Fruit fly (Drosophila melanogaster) whole organism: ENCODE data around the gene Etl1.

ENCODE experiments used
- CG8478 ChIP-seq: fragments of >200 bp; optimal IDR thresholded peaks from 2 replicates; lab custom pipeline; 2018; ENCODE audit warnings: inconsistent platforms
- Dll ChIP-seq: fragments of >200 bp; optimal IDR thresholded peaks from 2 replicates; lab custom pipeline; 2017
- EcR ChIP-seq, 2 experiments: fragments of >200 bp; optimal IDR thresholded peaks; 2 replicates each; lab custom pipeline; 2017; ENCODE audit warnings: missing biosample characterization in 2 of 2, missing genetic modification characterization in 2 of 2, missing genetic modification reagents in 2 of 2
- pan ChIP-seq: fragments of >200 bp; optimal IDR thresholded peaks from 2 replicates; lab custom pipeline; 2017
- psq ChIP-seq: fragments of >200 bp; optimal IDR thresholded peaks from 2 replicates; lab custom pipeline; 2017
- usp ChIP-seq: fragments of >200 bp; optimal IDR thresholded peaks from 2 replicates; lab custom pipeline; 2017; ENCODE audit warnings: missing biosample characterization, missing genetic modification characterization, mixed read lengths

Etl1 gene

dm6 chr2L:9890576-9890975 lies 21.8 kb downstream of the Etl1 start, which contains the start of the genes CG34183 and CG4537:
Gene CG34183 (minus strand): TSS chr2L:9890772.
Gene CG4537 (plus strand): TSS chr2L:9890885.
- no peak for TF ChIP-seq EcR (GFP tag; optimal IDR thresholded peaks at IDR 0.05; lab: Kevin White, UChicago)
- TF ChIP-seq usp (GFP tag; lab: Kevin White, UChicago), result no peak
- no peak for TF ChIP-seq Dll (lab: Kevin White, UChicago)
- no peak for TF ChIP-seq pan (lab: Kevin White, UChicago)
- TF ChIP-seq CG8478 (lab: Kevin White, UChicago), result no peak
- TF ChIP-seq psq (lab: Kevin White, UChicago), result no peak

dm6 chr2L:9887856-9888269 lies 24.5 kb downstream of the Etl1 start, which contains the start of gene Fkbp59:
Gene Fkbp59 (plus strand): TSS chr2L:9888005.
- TF ChIP-seq psq (lab: Kevin White, UChicago) (no peak), pan (lab: Kevin White, UChicago) (no peak)

dm6 chr2L:9886086-9886485 lies 26.3 kb downstream of the Etl1 start, which contains the start of gene nAChRalpha6:
Gene nAChRalpha6 (minus strand): TSS chr2L:9886250.
- TF ChIP-seq CG8478 (lab: Kevin White, UChicago) (no peak), Dll (lab: Kevin White, UChicago) (no peak), usp (GFP tag; lab: Kevin White, UChicago) (no peak), EcR (GFP tag; optimal IDR thresholded peaks at IDR 0.05; lab: Kevin White, UChicago) (no peak)

dm6 chr2L:9882393-9882971 lies 29.9 kb downstream of the Etl1 start:
- TF ChIP-seq psq (lab: Kevin White, UChicago) (no peak), usp (GFP tag; lab: Kevin White, UChicago) (no peak), pan (lab: Kevin White, UChicago) (no peak), CG8478 (lab: Kevin White, UChicago) (no peak), EcR (GFP tag; optimal IDR thresholded peaks at IDR 0.05; lab: Kevin White, UChicago) (no peak), Dll (lab: Kevin White, UChicago) (no peak)

dm6 chr2L:9864337-9864736 lies 48.1 kb downstream of the Etl1 start:
- no peak for TF ChIP-seq pan (lab: Kevin White, UChicago)
- no peak for TF ChIP-seq usp (GFP tag; lab: Kevin White, UChicago)
- no peak for TF ChIP-seq psq (lab: Kevin White, UChicago)
- no peak for TF ChIP-seq EcR (GFP tag; optimal IDR thresholded peaks at IDR 0.05; lab: Kevin White, UChicago)
- TF ChIP-seq Dll (lab: Kevin White, UChicago), result no peak
- no peak for TF ChIP-seq CG8478 (lab: Kevin White, UChicago)

- no peak for TF ChIP-seq EcR (GFP tag; optimal IDR thresholded peaks at IDR 0.05; lab: Kevin White, UChicago)
- TF ChIP-seq Dll (lab: Kevin White, UChicago), result no peak
- no peak for TF ChIP-seq psq (lab: Kevin White, UChicago)
- no peak for TF ChIP-seq usp (GFP tag; lab: Kevin White, UChicago)
Measured at dm6 chr2L:9863479-9863878, 48.9 kb downstream of the Etl1 start.

dm6 chr2L:9862964-9863363 lies 49.4 kb downstream of the Etl1 start:
- TF ChIP-seq CG8478 (lab: Kevin White, UChicago), result no peak
- no peak for TF ChIP-seq EcR (GFP tag; optimal IDR thresholded peaks at IDR 0.05; lab: Kevin White, UChicago)
- no peak for TF ChIP-seq pan (lab: Kevin White, UChicago)
- TF ChIP-seq usp (GFP tag; lab: Kevin White, UChicago), result no peak
- no peak for TF ChIP-seq Dll (lab: Kevin White, UChicago)
- TF ChIP-seq psq (lab: Kevin White, UChicago), result no peak
